Fruit fly (Drosophila melanogaster) Kc167 (cell line): ENCODE measurements around the gene ergic53.

Source experiments
- Myc ChIP-seq: fragments of >200 bp; optimal IDR thresholded peaks from 2 replicates; lab custom pipeline; 2017; ENCODE audit warnings: missing external identifiers
- Sin3A ChIP-seq: fragments of >200 bp; optimal IDR thresholded peaks from 2 replicates; lab custom pipeline; 2018; ENCODE audit warnings: missing external identifiers
- h ChIP-seq: fragments of >200 bp; optimal IDR thresholded peaks from 3 replicates; lab custom pipeline; 2018; ENCODE audit warnings: missing external identifiers
- insv ChIP-seq: fragments of >200 bp; optimal IDR thresholded peaks from 3 replicates; lab custom pipeline; 2018; ENCODE audit warnings: missing external identifiers
- psq ChIP-seq: fragments of >200 bp; optimal IDR thresholded peaks from 2 replicates; lab custom pipeline; 2017; ENCODE audit warnings: missing external identifiers
- ttk ChIP-seq: sonication (Bioruptor generic); optimal IDR thresholded peaks from 2 replicates; lab custom pipeline; 2017; ENCODE audit warnings: missing external identifiers

Gene ergic53

dm6 chr3L:8546355-8546771 lies 11.6 kb downstream of the ergic53 start:
- TF ChIP-seq insv (lab: Kevin White, UChicago), result no peak
- no peak for TF ChIP-seq Sin3A (lab: Kevin White, UChicago)
- no peak for TF ChIP-seq ttk (lab: Kevin White, UChicago)
- no peak for TF ChIP-seq Myc (lab: Kevin White, UChicago)
- no peak for TF ChIP-seq psq
- no peak for TF ChIP-seq h

- TF ChIP-seq Sin3A (lab: Kevin White, UChicago), result no peak
- no peak for TF ChIP-seq ttk (lab: Kevin White, UChicago)
- TF ChIP-seq insv (lab: Kevin White, UChicago), result no peak
- TF ChIP-seq Myc (lab: Kevin White, UChicago), result no peak
Measured at dm6 chr3L:8547104-8547523, 12.3 kb downstream of the ergic53 start.

- no peak for TF ChIP-seq Myc (lab: Kevin White, UChicago)
- no peak for TF ChIP-seq Sin3A (lab: Kevin White, UChicago)
- no peak for TF ChIP-seq h
- no peak for TF ChIP-seq ttk (lab: Kevin White, UChicago)
- TF ChIP-seq psq, result no peak
- TF ChIP-seq insv (lab: Kevin White, UChicago), result no peak
Measured at dm6 chr3L:8549183-8549890, 14.6 kb downstream of the ergic53 start.

dm6 chr3L:8550836-8551235 lies 16.1 kb downstream of the ergic53 start:
- no peak for TF ChIP-seq Myc (lab: Kevin White, UChicago)
- no peak for TF ChIP-seq h
- TF ChIP-seq ttk (lab: Kevin White, UChicago), result no peak
- no peak for TF ChIP-seq Sin3A (lab: Kevin White, UChicago)

dm6 chr3L:8553125-8553524 lies 18.3 kb downstream of the ergic53 start:
- TF ChIP-seq Myc (lab: Kevin White, UChicago) (no peak), h (no peak), Sin3A (lab: Kevin White, UChicago) (no peak)

- TF ChIP-seq Sin3A (lab: Kevin White, UChicago) (no peak), ttk (lab: Kevin White, UChicago) (no peak), Myc (lab: Kevin White, UChicago) (no peak), psq (no peak), insv (lab: Kevin White, UChicago) (no peak), h (no peak)
Measured at dm6 chr3L:8554024-8554642, 19.4 kb downstream of the ergic53 start.

dm6 chr3L:8557018-8557417 lies 22.2 kb downstream of the ergic53 start:
- TF ChIP-seq insv (lab: Kevin White, UChicago) (no peak), ttk (lab: Kevin White, UChicago) (no peak), Myc (lab: Kevin White, UChicago) (no peak), h (no peak), psq (no peak)

- TF ChIP-seq insv (lab: Kevin White, UChicago), result no peak
Measured at dm6 chr3L:8559754-8560328, 25.1 kb downstream of the ergic53 start.

dm6 chr3L:8560637-8561036 lies 25.9 kb downstream of the ergic53 start:
- TF ChIP-seq h, result no peak
- no peak for TF ChIP-seq Myc (lab: Kevin White, UChicago)
- no peak for TF ChIP-seq Sin3A (lab: Kevin White, UChicago)
- TF ChIP-seq insv (lab: Kevin White, UChicago), result no peak
- TF ChIP-seq ttk (lab: Kevin White, UChicago), result no peak
- no peak for TF ChIP-seq psq

dm6 chr3L:8575844-8576842 lies 41.4 kb downstream of the ergic53 start, which contains the start of the genes CG6638 and CG43078:
TSS of gene CG6638 (minus strand) at chr3L:8576078.
TSS of gene CG43078 (plus strand) at chr3L:8576808.
- no peak for TF ChIP-seq ttk (lab: Kevin White, UChicago)
- no peak for TF ChIP-seq h
- no peak for TF ChIP-seq psq
- no peak for TF ChIP-seq insv (lab: Kevin White, UChicago)
- no peak for TF ChIP-seq Sin3A (lab: Kevin White, UChicago)
- no peak for TF ChIP-seq Myc (lab: Kevin White, UChicago)

dm6 chr3L:8578470-8578869 lies 43.7 kb downstream of the ergic53 start:
- TF ChIP-seq psq (no peak), ttk (lab: Kevin White, UChicago) (no peak), h (no peak), insv (lab: Kevin White, UChicago) (no peak), Sin3A (lab: Kevin White, UChicago) (no peak), Myc (lab: Kevin White, UChicago) (no peak)
